Worm (Caenorhabditis elegans): Measurements from ENCODE around the gene T14G11.1.

DNA sequence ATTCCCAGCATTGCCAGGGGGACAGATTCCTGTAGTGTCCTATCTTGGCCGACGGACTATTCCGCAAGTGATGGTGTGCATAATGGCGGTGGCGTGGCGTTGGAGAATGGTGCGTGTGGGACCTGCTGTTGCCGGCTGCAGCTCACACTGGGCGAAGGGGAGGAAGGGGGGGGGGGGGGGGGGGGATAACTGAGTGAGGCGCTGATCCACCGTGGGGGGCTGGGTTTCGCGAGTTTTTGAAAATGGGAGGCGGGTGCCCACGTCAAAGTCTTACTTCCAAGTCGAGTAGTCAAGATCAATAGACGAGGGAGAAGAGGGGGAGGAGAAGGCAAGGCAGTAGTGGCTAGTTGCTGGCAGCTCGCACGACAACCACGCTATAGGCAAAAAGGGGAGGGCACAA is 42.6 kb downstream of the T14G11.1 start:
- TF ChIP-seq ref-1 (GFP tag; conservative IDR thresholded peaks at IDR 0.05) (no peak), med-1 (GFP tag; optimal IDR thresholded peaks at IDR 0.05; ENCODE audit: insufficient read depth) (no peak), flt-1 (GFP tag; IDR thresholded peaks at IDR 0.05) (no peak), klf-2 (GFP tag; conservative IDR thresholded peaks at IDR 0.05) (no peak), T22C8.4 (GFP tag; IDR thresholded peaks at IDR 0.05) (no peak), ztf-29 (GFP tag; IDR thresholded peaks at IDR 0.05) (no peak), cog-1 (tag; optimal IDR thresholded peaks at IDR 0.05) (no peak)
